Fruit fly (Drosophila melanogaster) whole organism: ENCODE measurements around the gene Hsc70-1.

Experiments used
- CG8478 ChIP-seq: fragments of >200 bp; optimal IDR thresholded peaks from 2 replicates; lab custom pipeline; 2018; ENCODE audit warnings: inconsistent platforms
- Dll ChIP-seq: fragments of >200 bp; optimal IDR thresholded peaks from 2 replicates; lab custom pipeline; 2017
- EcR ChIP-seq, 2 experiments: fragments of >200 bp; optimal IDR thresholded peaks; 2 replicates each; lab custom pipeline; 2017; ENCODE audit warnings: missing biosample characterization in 2 of 2, missing genetic modification characterization in 2 of 2, missing genetic modification reagents in 2 of 2
- pan ChIP-seq: fragments of >200 bp; optimal IDR thresholded peaks from 2 replicates; lab custom pipeline; 2017
- psq ChIP-seq: fragments of >200 bp; optimal IDR thresholded peaks from 2 replicates; lab custom pipeline; 2017
- usp ChIP-seq: fragments of >200 bp; optimal IDR thresholded peaks from 2 replicates; lab custom pipeline; 2017; ENCODE audit warnings: missing biosample characterization, missing genetic modification characterization, mixed read lengths

The Hsc70-1 gene

dm6 chr3L:14005627-14006287 is 31.9 kb downstream of the Hsc70-1 start:
- no peak for TF ChIP-seq psq (lab: Kevin White, UChicago)
- no peak for TF ChIP-seq CG8478 (lab: Kevin White, UChicago)
- no peak for TF ChIP-seq usp (GFP tag; lab: Kevin White, UChicago)
- TF ChIP-seq Dll (lab: Kevin White, UChicago): no peak
- no peak for TF ChIP-seq EcR (GFP tag; optimal IDR thresholded peaks at IDR 0.05; lab: Kevin White, UChicago)
- no peak for TF ChIP-seq pan (lab: Kevin White, UChicago)

dm6 chr3L:14006704-14007126 is 32.9 kb downstream of the Hsc70-1 start:
- no peak for TF ChIP-seq usp (GFP tag; lab: Kevin White, UChicago)
- TF ChIP-seq EcR (GFP tag; optimal IDR thresholded peaks at IDR 0.05; lab: Kevin White, UChicago): no peak
- TF ChIP-seq CG8478 (lab: Kevin White, UChicago): no peak
- TF ChIP-seq pan (lab: Kevin White, UChicago): no peak
- TF ChIP-seq Dll (lab: Kevin White, UChicago): no peak
- no peak for TF ChIP-seq psq (lab: Kevin White, UChicago)

dm6 chr3L:14025736-14026135 is 51.9 kb downstream of the Hsc70-1 start:
- TF ChIP-seq pan (lab: Kevin White, UChicago) (no peak), psq (lab: Kevin White, UChicago) (no peak), CG8478 (lab: Kevin White, UChicago) (no peak), Dll (lab: Kevin White, UChicago) (no peak), EcR (GFP tag; optimal IDR thresholded peaks at IDR 0.05; lab: Kevin White, UChicago) (no peak), usp (GFP tag; lab: Kevin White, UChicago) (no peak)
